Fruit fly (Drosophila melanogaster): Measurements from ENCODE around the gene Hcf.
A peak's percentile ranks its signal among the peaks of the same experiment; 100 is the strongest.

The Hcf gene

dm6 chr4:424630-425327 lies 65.0 kb downstream of the Hcf start (continued):
- TF ChIP-seq CrebB (tag; optimal IDR thresholded peaks at IDR 0.05), result peak; percentile 85
- TF ChIP-seq ttk (GFP tag; IDR thresholded peaks at IDR 0.05), result no peak; the same call in 1 of the 2 replicates
- peak; percentile 92 for TF ChIP-seq CG1602 (GFP tag; optimal IDR thresholded peaks at IDR 0.05)
- no peak; the same call in 1 of the 2 replicates for TF ChIP-seq klu (GFP tag; IDR thresholded peaks at IDR 0.05)
- TF ChIP-seq Doc2 (GFP tag; IDR thresholded peaks at IDR 0.05), result no peak
- peak; percentile 96 for TF ChIP-seq CG8089 (GFP tag; optimal IDR thresholded peaks at IDR 0.05)
- peak; percentile 90 for TF ChIP-seq CG1647 (GFP tag; optimal IDR thresholded peaks at IDR 0.05)
- TF ChIP-seq az2 (GFP tag; optimal IDR thresholded peaks at IDR 0.05), result peak; percentile 97
- TF ChIP-seq emc (GFP tag; optimal IDR thresholded peaks at IDR 0.05), result peak; percentile 89
- TF ChIP-seq pb (GFP tag; optimal IDR thresholded peaks at IDR 0.05), result peak; percentile 95
- TF ChIP-seq gem (tag; optimal IDR thresholded peaks at IDR 0.05), result peak; percentile 87
- TF ChIP-seq CG10959 (GFP tag; IDR thresholded peaks at IDR 0.05), result no peak; the same call in 1 of the 2 replicates
- peak; percentile 77 for TF ChIP-seq CG2202 (tag; optimal IDR thresholded peaks at IDR 0.05)
- peak; percentile 78 for TF ChIP-seq tap (tag; optimal IDR thresholded peaks at IDR 0.05)
- no peak for TF ChIP-seq Opbp (GFP tag; IDR thresholded peaks at IDR 0.05; ENCODE audit: partially characterized antibody)
- TF ChIP-seq da (GFP tag; optimal IDR thresholded peaks at IDR 0.05), result peak; percentile 86
- peak; percentile 92 for TF ChIP-seq HLH54F (GFP tag; optimal IDR thresholded peaks at IDR 0.05)
- peak; percentile 89 for TF ChIP-seq Dad (GFP tag; optimal IDR thresholded peaks at IDR 0.05)
- peak; percentile 58 for TF ChIP-seq CG17186 (GFP tag; optimal IDR thresholded peaks at IDR 0.05)
- peak; percentile 63 for TF ChIP-seq pita (GFP tag; optimal IDR thresholded peaks at IDR 0.05)
- peak; percentile 71 for TF ChIP-seq seq (GFP tag; IDR thresholded peaks at IDR 0.05)
- TF ChIP-seq CG32767 (GFP tag; IDR thresholded peaks at IDR 0.05), result no peak; the same call in 1 of the 2 replicates
- peak; percentile 83 for TF ChIP-seq dmrt11E (tag; optimal IDR thresholded peaks at IDR 0.05)
- TF ChIP-seq chif (GFP tag; optimal IDR thresholded peaks at IDR 0.05), result peak; percentile 94 to 97
- peak; percentile 83 for TF ChIP-seq NC2α (GFP tag; optimal IDR thresholded peaks at IDR 0.05)
- TF ChIP-seq Bgb (GFP tag; IDR thresholded peaks at IDR 0.05; ENCODE audit: partially characterized antibody), result peak; percentile 88
- peak; percentile 89; the same call in 1 of the 2 replicates for TF ChIP-seq lmd (GFP tag; IDR thresholded peaks at IDR 0.05)
- peak; percentile 72 for TF ChIP-seq CG8924 (tag; optimal IDR thresholded peaks at IDR 0.05)
- TF ChIP-seq CG12769 (tag; optimal IDR thresholded peaks at IDR 0.05), result peak; percentile 73
- TF ChIP-seq ara (GFP tag; IDR thresholded peaks at IDR 0.05), result no peak
- peak; percentile 88 for TF ChIP-seq tgo (GFP tag; IDR thresholded peaks at IDR 0.05)
- TF ChIP-seq CG17359 (tag; optimal IDR thresholded peaks at IDR 0.05), result peak; percentile 94
- no peak; the same call in 1 of the 2 replicates for TF ChIP-seq CG3847 (GFP tag; IDR thresholded peaks at IDR 0.05)
- TF ChIP-seq CG34422 (GFP tag; IDR thresholded peaks at IDR 0.05), result no peak; the same call in 1 of the 3 replicates
- peak; percentile 91 for TF ChIP-seq CG13775 (GFP tag; optimal IDR thresholded peaks at IDR 0.05)
- peak; percentile 98 for TF ChIP-seq CG5245 (GFP tag; optimal IDR thresholded peaks at IDR 0.05)
- peak; percentile 82 for TF ChIP-seq nau (GFP tag; optimal IDR thresholded peaks at IDR 0.05)
- no peak for TF ChIP-seq corto (GFP tag; optimal IDR thresholded peaks at IDR 0.05)
- no peak; the same call in 1 of the 2 replicates for TF ChIP-seq al (GFP tag; IDR thresholded peaks at IDR 0.05)
- TF ChIP-seq CG12155 (GFP tag; optimal IDR thresholded peaks at IDR 0.05), result peak; percentile 77
- TF ChIP-seq CG6683 (GFP tag; optimal IDR thresholded peaks at IDR 0.05), result peak; percentile 81
- no peak for TF ChIP-seq vnd (GFP tag; IDR thresholded peaks at IDR 0.05; ENCODE audit: partially characterized antibody)
- peak; percentile 65 for TF ChIP-seq tup (GFP tag; optimal IDR thresholded peaks at IDR 0.05)
- TF ChIP-seq pum (GFP tag; optimal IDR thresholded peaks at IDR 0.05), result peak; percentile 95
- no peak for TF ChIP-seq hbn (GFP tag; IDR thresholded peaks at IDR 0.05; ENCODE audit: partially characterized antibody)
- TF ChIP-seq GATAe (GFP tag; conservative IDR thresholded peaks at IDR 0.05), result no peak; the same call in 1 of the 2 replicates
- peak; percentile 90 for TF ChIP-seq pho (GFP tag; optimal IDR thresholded peaks at IDR 0.05)
- TF ChIP-seq CG13296 (GFP tag; optimal IDR thresholded peaks at IDR 0.05), result peak; percentile 88
- no peak for TF ChIP-seq CG8478 (optimal IDR thresholded peaks at IDR 0.05)
- TF ChIP-seq dpn (GFP tag; optimal IDR thresholded peaks at IDR 0.05), result peak; percentile 94 to 97
